Worm (Caenorhabditis elegans) whole organism, midembryonic: ENCODE data around the gene C39B5.2.

Source experiments
- T22C8.4 ChIP-seq: fragments of 200-800 bp; sonication (Bioruptor generic); IDR thresholded peaks from 2 replicates; pipeline ENCODE4 v1.3.6; 2022; ENCODE audit warnings: missing genetic modification characterization, missing compliant biosample characterization
- cog-1 ChIP-seq: sonication (generic microtip); optimal IDR thresholded peaks from 2 replicates; lab custom pipeline; 2016; ENCODE audit warnings: missing genetic modification characterization, missing compliant biosample characterization
- flt-1 ChIP-seq: fragments of 200-800 bp; sonication (Bioruptor generic); IDR thresholded peaks from 2 replicates; pipeline ENCODE4 v1.3.6; 2022; ENCODE audit warnings: missing genetic modification characterization, missing compliant biosample characterization
- klf-2 ChIP-seq: fragments of 200-800 bp; sonication (Bioruptor generic); conservative IDR thresholded peaks from 2 replicates; pipeline ENCODE4 v1.3.6; 2022; ENCODE audit warnings: missing genetic modification reagents, missing genetic modification characterization, missing compliant biosample characterization
- med-1 ChIP-seq: sonication (generic microtip); optimal IDR thresholded peaks from 2 replicates; lab custom pipeline; 2017; ENCODE audit warnings: missing genetic modification characterization, mild to moderate bottlenecking, missing compliant biosample characterization, antibody characterized with exemption, missing genetic modification reagents; ENCODE audit not compliant: insufficient read depth
- ref-1 ChIP-seq: fragments of 200-800 bp; sonication (Bioruptor generic); conservative IDR thresholded peaks from 2 replicates; pipeline ENCODE4 v1.3.6; 2022; ENCODE audit warnings: missing genetic modification reagents, missing genetic modification characterization, missing compliant biosample characterization
- tab-1 ChIP-seq: fragments of 200-800 bp; sonication (Bioruptor generic); IDR thresholded peaks from 2 replicates; pipeline ENCODE4 v1.3.6; 2022; ENCODE audit warnings: missing genetic modification characterization, missing compliant biosample characterization
- ztf-23 ChIP-seq: fragments of 200-800 bp; sonication (Bioruptor generic); IDR thresholded peaks from 2 replicates; pipeline ENCODE4 v1.3.6; 2022; ENCODE audit warnings: missing genetic modification reagents, missing genetic modification characterization, missing compliant biosample characterization
- ztf-29 ChIP-seq: fragments of 200-800 bp; sonication (Bioruptor generic); IDR thresholded peaks from 2 replicates; pipeline ENCODE4 v1.3.6; 2022; ENCODE audit warnings: missing genetic modification reagents, missing genetic modification characterization, missing compliant biosample characterization

Gene C39B5.2

DNA sequence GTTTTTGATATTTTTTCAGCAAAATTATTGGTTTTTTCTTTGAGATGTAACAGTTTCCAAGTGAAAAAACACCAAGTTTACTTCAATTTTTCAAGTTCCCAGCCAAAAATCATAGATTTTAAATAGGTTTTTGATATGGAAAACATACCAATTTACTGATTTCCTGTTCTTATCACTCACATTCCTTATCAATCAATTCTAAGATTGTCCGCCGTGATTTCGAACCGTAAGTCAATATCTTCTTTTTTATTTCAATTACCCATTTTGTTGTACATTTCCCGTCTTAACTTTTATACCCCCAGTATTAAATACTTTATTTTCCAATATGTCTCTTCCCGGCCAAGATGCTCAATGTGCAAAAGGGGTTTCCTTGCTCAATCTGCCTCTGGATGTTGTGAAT, 10.2 kb upstream of the C39B5.2 start, which contains the start of gene fbxa-38:
Gene fbxa-38 (plus strand): TSS at position 195 of the 400 bp plus-strand sequence.
- TF ChIP-seq T22C8.4, result no peak
- TF ChIP-seq flt-1 (GFP tag; lab: Robert Waterston, UW), result no peak
- no peak for TF ChIP-seq cog-1 (tag; lab: Kevin White, UChicago)
- no peak for TF ChIP-seq ref-1 (GFP tag; lab: Robert Waterston, UW)
- no peak for TF ChIP-seq klf-2 (GFP tag; lab: Robert Waterston, UW)
- no peak for TF ChIP-seq med-1 (GFP tag; lab: Kevin White, UChicago)
- TF ChIP-seq ztf-29 (GFP tag; lab: Robert Waterston, UW), result no peak
- no peak for TF ChIP-seq ztf-23 (GFP tag; lab: Robert Waterston, UW)
- TF ChIP-seq tab-1 (GFP tag; lab: Robert Waterston, UW), result no peak

DNA sequence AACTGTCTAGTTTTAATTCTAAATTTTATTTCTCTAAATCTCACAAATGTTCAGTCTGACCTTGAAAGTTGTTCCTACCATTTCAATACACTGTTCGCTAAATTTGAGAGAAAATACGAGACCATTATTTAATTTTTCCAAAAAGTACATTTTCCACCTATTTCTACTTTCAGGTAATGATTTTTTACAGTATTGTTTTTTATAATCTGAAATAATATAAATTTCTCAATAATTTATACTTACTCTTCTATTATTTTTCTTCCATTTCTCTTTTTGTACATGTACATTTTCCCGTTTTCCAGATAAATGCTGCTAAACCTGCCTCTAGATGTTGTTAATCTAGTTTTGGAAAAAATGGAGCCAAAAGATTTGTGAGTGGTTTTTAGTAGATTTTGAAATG, 7.3 kb upstream of the C39B5.2 start, which contains the start of gene fbxa-62:
Gene fbxa-62 (plus strand): TSS at position 301 of the 400 bp plus-strand sequence.
- no peak for TF ChIP-seq cog-1 (tag; lab: Kevin White, UChicago)
- TF ChIP-seq tab-1 (GFP tag; lab: Robert Waterston, UW), result no peak
- no peak for TF ChIP-seq flt-1 (GFP tag; lab: Robert Waterston, UW)
- no peak for TF ChIP-seq klf-2 (GFP tag; lab: Robert Waterston, UW)

DNA sequence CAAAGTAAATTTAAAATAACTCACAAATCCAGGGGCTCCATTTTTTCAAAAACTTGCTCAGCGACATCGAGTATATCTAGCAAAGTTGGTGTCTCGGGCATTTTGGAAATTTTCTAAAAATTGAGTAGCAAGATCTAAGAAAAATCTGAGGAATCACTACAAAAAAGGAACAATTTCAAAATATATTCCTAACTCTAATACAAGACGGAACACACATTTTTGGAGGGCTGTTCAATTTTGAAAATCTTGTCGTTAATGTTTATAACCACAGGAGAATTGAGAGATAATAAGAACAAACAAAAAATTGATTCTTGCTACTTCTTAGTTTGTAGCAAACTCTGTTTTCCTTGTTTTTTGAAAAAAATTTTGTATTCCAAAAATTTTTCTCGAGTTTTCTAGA, 2.3 kb upstream of the C39B5.2 start, which contains the start of gene fbxa-47:
Gene fbxa-47 (minus strand): TSS at position 101 of the 400 bp plus-strand sequence.
- no peak for TF ChIP-seq T22C8.4
- TF ChIP-seq ztf-23 (GFP tag; lab: Robert Waterston, UW), result no peak
- TF ChIP-seq tab-1 (GFP tag; lab: Robert Waterston, UW), result no peak
- no peak for TF ChIP-seq ref-1 (GFP tag; lab: Robert Waterston, UW)
- TF ChIP-seq cog-1 (tag; lab: Kevin White, UChicago), result no peak
- no peak for TF ChIP-seq klf-2 (GFP tag; lab: Robert Waterston, UW)
- no peak for TF ChIP-seq flt-1 (GFP tag; lab: Robert Waterston, UW)
- no peak for TF ChIP-seq ztf-29 (GFP tag; lab: Robert Waterston, UW)

DNA sequence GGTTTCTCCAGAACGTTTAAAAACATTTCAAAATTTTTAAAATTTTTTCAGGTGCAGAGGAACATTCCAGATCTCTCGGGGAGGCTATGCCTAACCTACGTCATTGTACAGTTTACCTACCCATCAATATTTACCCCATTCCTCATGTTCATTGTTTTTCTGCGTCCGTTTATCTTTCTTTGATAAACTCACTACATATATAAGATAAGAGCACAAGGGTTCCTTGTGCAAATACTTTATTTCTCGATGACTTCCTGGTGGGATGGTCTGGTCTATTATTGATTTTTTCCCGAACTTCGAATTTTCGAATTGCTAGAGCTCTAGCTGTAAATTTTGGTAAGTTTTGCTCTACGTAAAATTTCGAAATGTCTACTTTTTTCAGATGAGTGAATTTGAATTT, 1.3 kb upstream of the C39B5.2 start:
- TF ChIP-seq cog-1 (tag; lab: Kevin White, UChicago) (no peak), tab-1 (GFP tag; lab: Robert Waterston, UW) (no peak), med-1 (GFP tag; lab: Kevin White, UChicago) (no peak), ztf-23 (GFP tag; lab: Robert Waterston, UW) (no peak), ref-1 (GFP tag; lab: Robert Waterston, UW) (no peak), T22C8.4 (no peak), flt-1 (GFP tag; lab: Robert Waterston, UW) (no peak), klf-2 (GFP tag; lab: Robert Waterston, UW) (no peak), ztf-29 (GFP tag; lab: Robert Waterston, UW) (no peak)

DNA sequence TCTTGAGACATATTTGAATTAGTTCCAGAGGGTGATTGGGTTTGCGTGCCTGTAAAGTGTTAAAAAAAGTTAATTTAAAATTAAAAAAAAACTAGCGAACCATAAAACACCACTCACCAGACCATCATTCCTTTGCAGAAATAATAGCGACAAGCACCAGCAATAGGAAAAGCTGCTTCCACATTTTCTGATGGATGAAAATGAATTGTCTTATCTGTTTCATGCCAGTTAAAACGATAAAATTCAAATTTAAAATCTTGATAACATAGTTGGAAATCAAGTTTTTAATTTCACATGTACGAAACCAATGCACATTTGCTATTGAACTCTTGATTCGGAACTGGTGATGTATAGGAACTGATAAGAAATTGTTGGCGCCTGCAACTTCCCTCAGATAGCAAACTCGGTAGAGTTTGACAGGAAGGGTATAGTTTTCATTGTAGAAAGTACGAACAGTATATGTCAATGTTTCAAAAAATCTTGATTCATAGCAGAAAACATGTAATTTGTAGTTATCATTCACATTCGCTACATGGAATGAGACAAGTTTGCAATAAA, 5.0 kb downstream of the C39B5.2 start, which contains the start of gene C39B5.10:
Gene C39B5.10 (minus strand): TSS at position 51 of the 558 bp plus-strand sequence.
- no peak for TF ChIP-seq tab-1 (GFP tag; lab: Robert Waterston, UW)
- TF ChIP-seq flt-1 (GFP tag; lab: Robert Waterston, UW), result no peak
- TF ChIP-seq med-1 (GFP tag; lab: Kevin White, UChicago), result no peak
- no peak for TF ChIP-seq ztf-29 (GFP tag; lab: Robert Waterston, UW)
- no peak for TF ChIP-seq T22C8.4
- TF ChIP-seq ztf-23 (GFP tag; lab: Robert Waterston, UW), result no peak
- TF ChIP-seq klf-2 (GFP tag; lab: Robert Waterston, UW), result no peak
- TF ChIP-seq ref-1 (GFP tag; lab: Robert Waterston, UW), result no peak
- no peak for TF ChIP-seq cog-1 (tag; lab: Kevin White, UChicago)

DNA sequence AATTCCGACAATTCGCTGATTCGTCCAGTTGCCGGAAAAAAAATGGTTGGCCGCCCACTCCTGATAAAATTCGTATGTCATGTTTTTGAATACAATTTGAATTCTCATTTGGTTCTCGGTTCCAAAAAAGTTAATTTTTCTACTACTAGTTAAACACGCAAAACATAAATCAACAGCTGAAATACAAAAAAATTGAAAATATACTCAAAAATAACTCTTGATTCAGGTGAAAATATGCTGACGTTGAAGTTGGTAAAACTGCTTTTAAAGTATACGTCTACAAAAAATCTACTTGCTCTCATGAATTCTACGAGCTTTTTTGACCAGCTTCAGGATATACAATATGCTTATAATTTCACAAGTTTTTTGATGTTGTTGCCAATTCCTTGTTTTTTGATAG, 5.8 kb downstream of the C39B5.2 start, which contains the start of gene srz-56:
Gene srz-56 (plus strand): TSS at position 301 of the 400 bp plus-strand sequence.
- TF ChIP-seq T22C8.4 (no peak), cog-1 (tag; lab: Kevin White, UChicago) (no peak), klf-2 (GFP tag; lab: Robert Waterston, UW) (no peak), tab-1 (GFP tag; lab: Robert Waterston, UW) (no peak), ztf-23 (GFP tag; lab: Robert Waterston, UW) (no peak), flt-1 (GFP tag; lab: Robert Waterston, UW) (no peak)

DNA sequence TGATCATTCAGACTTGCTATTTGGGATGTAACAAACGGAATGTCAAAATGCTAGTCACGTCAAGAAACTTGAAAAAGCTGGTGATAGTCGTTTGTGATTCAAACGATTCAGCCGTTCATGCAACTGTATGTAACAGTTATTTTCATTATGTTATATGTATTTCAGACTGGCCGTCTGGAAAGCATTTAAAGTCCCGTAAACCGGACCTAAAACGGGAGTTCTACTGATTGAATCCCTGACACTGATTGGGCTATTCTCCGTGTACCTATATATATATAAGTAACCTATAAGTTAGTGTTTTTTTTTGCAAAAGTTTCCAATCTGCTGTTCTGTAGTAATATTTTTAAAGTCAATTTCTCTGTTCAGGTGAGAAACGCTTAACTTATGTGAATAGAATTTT, 8.9 kb downstream of the C39B5.2 start:
- no peak for TF ChIP-seq med-1 (GFP tag; lab: Kevin White, UChicago)
- no peak for TF ChIP-seq klf-2 (GFP tag; lab: Robert Waterston, UW)
- TF ChIP-seq cog-1 (tag; lab: Kevin White, UChicago), result no peak
- TF ChIP-seq tab-1 (GFP tag; lab: Robert Waterston, UW), result no peak
- no peak for TF ChIP-seq ztf-29 (GFP tag; lab: Robert Waterston, UW)
- TF ChIP-seq ref-1 (GFP tag; lab: Robert Waterston, UW), result no peak
- no peak for TF ChIP-seq ztf-23 (GFP tag; lab: Robert Waterston, UW)
- TF ChIP-seq flt-1 (GFP tag; lab: Robert Waterston, UW), result no peak
- no peak for TF ChIP-seq T22C8.4

DNA sequence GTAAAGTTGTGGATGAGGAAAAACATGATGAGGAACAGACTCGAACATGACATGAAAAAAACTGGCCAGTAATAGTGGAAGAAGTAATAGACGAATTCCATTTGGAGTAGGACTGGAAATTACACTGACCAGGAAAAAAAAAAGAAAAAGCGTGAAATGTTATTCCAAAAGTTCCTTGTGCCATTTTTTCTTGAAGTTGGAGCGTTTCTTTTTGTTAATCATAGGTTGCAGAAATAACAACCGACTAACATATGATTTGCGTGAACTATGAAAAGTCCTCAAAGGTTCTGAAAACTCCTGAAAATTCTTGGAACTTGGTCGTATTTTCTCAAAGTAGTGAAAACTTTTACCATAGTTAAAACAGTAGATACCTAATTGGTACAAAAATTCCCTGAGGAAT, 11.0 kb downstream of the C39B5.2 start, which contains the start of gene srd-67:
Gene srd-67 (minus strand): TSS at position 101 of the 400 bp plus-strand sequence.
- no peak for TF ChIP-seq klf-2 (GFP tag; lab: Robert Waterston, UW)
- no peak for TF ChIP-seq ref-1 (GFP tag; lab: Robert Waterston, UW)

DNA sequence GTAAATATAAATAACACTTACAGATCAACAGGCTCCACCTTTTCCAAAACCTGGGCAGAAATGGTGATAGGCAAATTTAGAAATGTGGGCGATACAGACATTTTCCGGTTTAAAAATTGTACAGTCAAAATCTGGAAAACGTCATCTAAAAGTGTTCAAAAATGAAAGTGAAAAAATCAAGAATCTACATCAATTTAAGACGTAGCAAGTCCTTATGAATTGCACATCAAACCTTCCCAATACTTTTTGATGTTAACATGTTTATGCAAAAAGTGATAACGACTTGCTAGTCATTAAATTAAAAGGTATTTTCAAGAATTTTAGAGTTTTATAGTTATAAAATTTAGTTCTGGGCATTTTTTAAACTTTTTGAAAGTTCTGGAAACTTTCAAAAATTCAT, 16.7 kb downstream of the C39B5.2 start, which contains the start of gene fbxa-7:
Gene fbxa-7 (minus strand): TSS at position 101 of the 400 bp plus-strand sequence.
- TF ChIP-seq flt-1 (GFP tag; lab: Robert Waterston, UW) (no peak), klf-2 (GFP tag; lab: Robert Waterston, UW) (no peak), tab-1 (GFP tag; lab: Robert Waterston, UW) (no peak), T22C8.4 (no peak), ztf-23 (GFP tag; lab: Robert Waterston, UW) (no peak), med-1 (GFP tag; lab: Kevin White, UChicago) (no peak), ref-1 (GFP tag; lab: Robert Waterston, UW) (no peak), ztf-29 (GFP tag; lab: Robert Waterston, UW) (no peak), cog-1 (tag; lab: Kevin White, UChicago) (no peak)
